Fruit fly (Drosophila melanogaster) whole organism, embryonic: ENCODE results near the gene Sap30.

Experiments
- ATbp ChIP-seq: fragments of 200-800 bp; sonication (Bioruptor generic); optimal IDR thresholded peaks from 2 replicates; lab custom pipeline; 2017; ENCODE audit warnings: missing biosample characterization, mild to moderate bottlenecking, missing genetic modification characterization, missing genetic modification reagents
- CG10979 ChIP-seq: fragments of 200-800 bp; sonication (Bioruptor generic); optimal IDR thresholded peaks from 2 replicates; lab custom pipeline; 2018; ENCODE audit warnings: missing biosample characterization, mild to moderate bottlenecking, missing genetic modification characterization, moderate library complexity
- CG12219 ChIP-seq: fragments of 200-800 bp; sonication (Bioruptor generic); optimal IDR thresholded peaks from 3 replicates; lab custom pipeline; 2018; ENCODE audit warnings: missing biosample characterization, mild to moderate bottlenecking, missing genetic modification characterization
- CG12942 ChIP-seq: fragments of 200-800 bp; sonication (Bioruptor generic); optimal IDR thresholded peaks from 3 replicates; lab custom pipeline; 2016; ENCODE audit warnings: missing biosample characterization, missing genetic modification characterization
- CG14965 ChIP-seq: fragments of 200-800 bp; sonication (Bioruptor generic); optimal IDR thresholded peaks from 2 replicates; lab custom pipeline; 2016; ENCODE audit warnings: missing biosample characterization, missing genetic modification characterization, borderline replicate concordance
- CG1529 ChIP-seq: fragments of 200-800 bp; sonication (Bioruptor generic); optimal IDR thresholded peaks from 3 replicates; lab custom pipeline; 2018; ENCODE audit warnings: missing biosample characterization, missing genetic modification characterization
- CG17186 ChIP-seq: fragments of 200-800 bp; sonication (Bioruptor generic); optimal IDR thresholded peaks from 3 replicates; lab custom pipeline; 2017; ENCODE audit warnings: missing biosample characterization, missing genetic modification reagents, missing genetic modification characterization
- CG17359 ChIP-seq: fragments of 200-800 bp; sonication (Bioruptor generic); optimal IDR thresholded peaks from 3 replicates; lab custom pipeline; 2018; ENCODE audit warnings: missing biosample characterization, mild to moderate bottlenecking, missing genetic modification characterization, moderate library complexity
- CG17385 ChIP-seq: fragments of 200-800 bp; sonication (Bioruptor generic); optimal IDR thresholded peaks from 3 replicates; lab custom pipeline; 2018; ENCODE audit warnings: missing biosample characterization, mild to moderate bottlenecking, missing genetic modification characterization
- CG2199 ChIP-seq: fragments of 200-800 bp; sonication (Bioruptor generic); IDR thresholded peaks from 3 replicates; pipeline ENCODE4 v1.3.6; 2022; ENCODE audit warnings: missing biosample characterization, missing genetic modification characterization
- CG32532 ChIP-seq: fragments of 200-800 bp; sonication (Bioruptor generic); IDR thresholded peaks from 2 replicates; pipeline ENCODE4 v1.3.6; 2022; ENCODE audit warnings: missing biosample characterization, missing genetic modification characterization
- CG3281 ChIP-seq: fragments of 200-800 bp; sonication (Bioruptor generic); optimal IDR thresholded peaks from 3 replicates; lab custom pipeline; 2017; ENCODE audit warnings: missing biosample characterization, mild to moderate bottlenecking, missing genetic modification characterization
- CG3847 ChIP-seq: fragments of 200-800 bp; sonication (Bioruptor generic); IDR thresholded peaks from 2 replicates; pipeline ENCODE4 v1.3.6; 2022; ENCODE audit warnings: missing biosample characterization, missing genetic modification characterization
- CG4424 ChIP-seq: fragments of 200-800 bp; sonication (Bioruptor generic); optimal IDR thresholded peaks from 3 replicates; lab custom pipeline; 2016; ENCODE audit warnings: missing biosample characterization, missing genetic modification characterization
- CG6254 ChIP-seq: fragments of 200-800 bp; sonication (Bioruptor generic); optimal IDR thresholded peaks from 3 replicates; lab custom pipeline; 2017; ENCODE audit warnings: mild to moderate bottlenecking, missing biosample characterization, missing genetic modification reagents, missing genetic modification characterization
- CG7839 ChIP-seq: fragments of 200-800 bp; sonication (Bioruptor generic); optimal IDR thresholded peaks from 3 replicates; lab custom pipeline; 2018; ENCODE audit warnings: missing biosample characterization, mild to moderate bottlenecking, missing genetic modification characterization, moderate library complexity
- CG7987 ChIP-seq: fragments of 200-800 bp; sonication (Bioruptor generic); optimal IDR thresholded peaks from 2 replicates; lab custom pipeline; 2018; ENCODE audit warnings: missing biosample characterization, mild to moderate bottlenecking, missing genetic modification characterization, moderate library complexity
- CG8290 ChIP-seq, 3 experiments: fragments of 200-800 bp; sonication (Bioruptor generic); optimal IDR thresholded peaks; 2 replicates each; lab custom pipeline; 2016 to 2019; ENCODE audit warnings: missing biosample characterization in 3 of 3, missing genetic modification characterization in 3 of 3, mild to moderate bottlenecking in 2 of 3, moderate library complexity in 1 of 3
- CG8359 ChIP-seq: fragments of 200-800 bp; sonication (Bioruptor generic); optimal IDR thresholded peaks from 2 replicates; lab custom pipeline; 2017; ENCODE audit warnings: missing biosample characterization, mild to moderate bottlenecking, missing genetic modification characterization, borderline replicate concordance
- CG9817 ChIP-seq: fragments of 200-800 bp; sonication (Bioruptor generic); optimal IDR thresholded peaks from 2 replicates; lab custom pipeline; 2018; ENCODE audit warnings: missing biosample characterization, mild to moderate bottlenecking, missing genetic modification characterization, moderate library complexity
- CG9876 ChIP-seq: fragments of 200-800 bp; sonication (Bioruptor generic); optimal IDR thresholded peaks from 2 replicates; lab custom pipeline; 2016; ENCODE audit warnings: missing biosample characterization, missing genetic modification characterization
- CTCF ChIP-seq: fragments of 200-800 bp; sonication (Bioruptor generic); optimal IDR thresholded peaks from 2 replicates; lab custom pipeline; 2017; ENCODE audit warnings: missing biosample characterization, mild to moderate bottlenecking, missing genetic modification characterization, moderate library complexity
- D19B ChIP-seq: fragments of 200-800 bp; sonication (Bioruptor generic); optimal IDR thresholded peaks from 2 replicates; lab custom pipeline; 2017; ENCODE audit warnings: missing biosample characterization, mild to moderate bottlenecking, missing genetic modification characterization
- Dref ChIP-seq: fragments of 200-800 bp; sonication (Bioruptor generic); IDR thresholded peaks from 2 replicates; pipeline ENCODE4 v1.3.6; 2022; ENCODE audit warnings: missing biosample characterization, missing genetic modification characterization
- Ets65A ChIP-seq: fragments of 200-800 bp; sonication (Bioruptor generic); peaks from one replicate; lab custom pipeline; 2016; ENCODE audit warnings: missing biosample characterization, missing genetic modification characterization
- Med ChIP-seq: fragments of 200-800 bp; sonication (Bioruptor generic); peaks from one replicate; lab custom pipeline; 2016; ENCODE audit warnings: missing biosample characterization, missing genetic modification characterization, mild to moderate bottlenecking, inconsistent platforms, moderate library complexity
- NFAT ChIP-seq: fragments of 200-800 bp; sonication (Bioruptor generic); IDR thresholded peaks from 2 replicates; pipeline ENCODE4 v1.3.6; 2022; ENCODE audit warnings: missing biosample characterization, missing genetic modification characterization
- Rfx ChIP-seq: fragments of 200-800 bp; sonication (Bioruptor generic); IDR thresholded peaks from 2 replicates; pipeline ENCODE4 v1.3.6; 2022; ENCODE audit warnings: missing biosample characterization, missing genetic modification characterization
- Vsx1 ChIP-seq: fragments of 200-800 bp; sonication (Bioruptor generic); optimal IDR thresholded peaks from 2 replicates; lab custom pipeline; 2017; ENCODE audit warnings: missing biosample characterization, mild to moderate bottlenecking, missing genetic modification characterization, missing genetic modification reagents
- Xrp1 ChIP-seq: fragments of 200-800 bp; sonication (Bioruptor generic); IDR thresholded peaks from 2 replicates; pipeline ENCODE4 v1.3.6; 2022; ENCODE audit warnings: missing biosample characterization, missing genetic modification characterization
- ase ChIP-seq: fragments of 200-800 bp; sonication (Bioruptor generic); IDR thresholded peaks from 3 replicates; pipeline ENCODE4 v1.3.6; 2022; ENCODE audit warnings: missing biosample characterization, missing genetic modification characterization
- cato ChIP-seq: fragments of 200-800 bp; sonication (Bioruptor generic); optimal IDR thresholded peaks from 2 replicates; lab custom pipeline; 2016; ENCODE audit warnings: missing biosample characterization, missing genetic modification characterization, borderline replicate concordance
- chm ChIP-seq: fragments of 200-800 bp; sonication (Bioruptor generic); IDR thresholded peaks from 2 replicates; pipeline ENCODE4 v1.3.6; 2022; ENCODE audit warnings: missing biosample characterization, missing genetic modification characterization
- ci ChIP-seq: fragments of 200-800 bp; sonication (Bioruptor generic); IDR thresholded peaks from 3 replicates; pipeline ENCODE4 v1.3.6; 2022; ENCODE audit warnings: missing biosample characterization, missing genetic modification characterization
- dmrt99B ChIP-seq: fragments of 200-800 bp; sonication (Bioruptor generic); optimal IDR thresholded peaks from 2 replicates; lab custom pipeline; 2018; ENCODE audit warnings: missing biosample characterization, mild to moderate bottlenecking, missing genetic modification characterization, moderate library complexity
- exex ChIP-seq: fragments of 200-800 bp; sonication (Bioruptor generic); optimal IDR thresholded peaks from 4 replicates; lab custom pipeline; 2018; ENCODE audit warnings: missing biosample characterization, mild to moderate bottlenecking, missing genetic modification characterization, moderate library complexity
- fd3F ChIP-seq: fragments of 200-800 bp; sonication (Bioruptor generic); optimal IDR thresholded peaks from 2 replicates; lab custom pipeline; 2018; ENCODE audit warnings: missing biosample characterization, mild to moderate bottlenecking, missing genetic modification characterization, moderate library complexity
- ham ChIP-seq: fragments of 200-800 bp; sonication (Bioruptor generic); IDR thresholded peaks from 2 replicates; pipeline ENCODE4 v1.3.6; 2022; ENCODE audit warnings: missing biosample characterization, missing genetic modification characterization
- hkb ChIP-seq, 2 experiments: fragments of 200-800 bp in 1 of 2; fragments of >200 bp in 1 of 2; sonication (Bioruptor generic) in 1 of 2; IDR thresholded peaks in 1 of 2; optimal IDR thresholded peaks in 1 of 2; 2 replicates each; pipeline versions ENCODE4 v1.3.6 to Lab custom; 2017 to 2022; ENCODE audit warnings: missing biosample characterization in 1 of 2, missing genetic modification characterization in 1 of 2
- ken ChIP-seq: fragments of 200-800 bp; sonication (Bioruptor generic); IDR thresholded peaks from 3 replicates; pipeline ENCODE4 v1.3.6; 2022; ENCODE audit warnings: missing biosample characterization, missing genetic modification characterization
- lov ChIP-seq, 2 experiments: fragments of 200-800 bp in 1 of 2; fragments of >200 bp in 1 of 2; sonication (Bioruptor generic) in 1 of 2; IDR thresholded peaks in 1 of 2; optimal IDR thresholded peaks in 1 of 2; 2 replicates in 1 of 2; 3 replicates in 1 of 2; pipeline versions ENCODE4 v1.3.6 to Lab custom; 2017 to 2022; ENCODE audit warnings: missing biosample characterization in 1 of 2, missing genetic modification characterization in 1 of 2
- nau ChIP-seq: fragments of 200-800 bp; sonication (Bioruptor generic); optimal IDR thresholded peaks from 3 replicates; lab custom pipeline; 2017; ENCODE audit warnings: missing biosample characterization, mild to moderate bottlenecking, missing genetic modification characterization, missing genetic modification reagents
- nmo ChIP-seq: fragments of 200-800 bp; sonication (Bioruptor generic); optimal IDR thresholded peaks from 2 replicates; lab custom pipeline; 2018; ENCODE audit warnings: missing biosample characterization, mild to moderate bottlenecking, missing genetic modification characterization, moderate library complexity
- pan ChIP-seq, 4 experiments: fragments of >200 bp in 3 of 4; fragments of 200-800 bp in 1 of 4; sonication (Bioruptor generic) in 1 of 4; optimal IDR thresholded peaks in 3 of 4; IDR thresholded peaks in 1 of 4; 2 replicates each; pipeline versions ENCODE4 v1.3.6 to Lab custom; 2017 to 2022; ENCODE audit warnings: missing biosample characterization in 2 of 4, missing genetic modification characterization in 2 of 4, mixed read lengths in 1 of 4
- schlank ChIP-seq: fragments of 200-800 bp; sonication (Bioruptor generic); optimal IDR thresholded peaks from 2 replicates; lab custom pipeline; 2018; ENCODE audit warnings: missing biosample characterization, mild to moderate bottlenecking, missing genetic modification characterization
- ssp ChIP-seq: fragments of 200-800 bp; sonication (Bioruptor generic); IDR thresholded peaks from 2 replicates; pipeline ENCODE4 v1.3.6; 2022; ENCODE audit warnings: missing biosample characterization, missing genetic modification characterization
- stwl ChIP-seq: fragments of 200-800 bp; sonication (Bioruptor generic); optimal IDR thresholded peaks from 3 replicates; lab custom pipeline; 2018; ENCODE audit warnings: missing biosample characterization, mild to moderate bottlenecking, missing genetic modification characterization, moderate library complexity
- trem ChIP-seq: fragments of 200-800 bp; optimal IDR thresholded peaks from 3 replicates; lab custom pipeline; 2019; ENCODE audit warnings: missing biosample characterization, mild to moderate bottlenecking, missing genetic modification characterization, moderate library complexity
- wor ChIP-seq: fragments of 200-800 bp; sonication (Bioruptor generic); IDR thresholded peaks from 2 replicates; pipeline ENCODE4 v1.3.6; 2022; ENCODE audit warnings: missing biosample characterization, missing genetic modification characterization

Sap30 gene

DNA sequence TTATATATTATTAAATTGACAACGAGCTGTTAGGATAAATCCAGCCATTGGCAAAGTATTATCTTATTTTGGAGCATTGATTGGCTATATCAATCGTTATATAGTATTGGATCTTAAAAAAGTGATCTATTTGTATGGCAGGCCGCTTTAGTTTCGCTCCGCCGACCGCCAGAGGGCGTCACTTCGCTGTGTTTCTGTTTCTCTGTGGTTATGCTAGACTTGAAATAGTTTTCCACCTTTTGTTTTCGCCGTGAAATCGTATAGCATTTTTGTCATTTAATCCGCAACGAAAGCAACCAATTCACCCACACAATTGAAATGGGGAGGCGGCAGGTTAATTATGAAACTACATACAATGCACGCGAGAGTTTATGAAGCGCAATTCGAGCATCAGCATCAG lies 40.3 kb upstream of the Sap30 start:
- TF ChIP-seq CG6254 (GFP tag; lab: Kevin White, UChicago) (peak; percentile 34), CG32532 (GFP tag; lab: Robert Waterston, UW) (peak; percentile 26; the same call in 1 of the 2 replicates), Xrp1 (GFP tag; lab: Robert Waterston, UW) (0 out of 2 replicates have a peak, but pooled peaks have one; percentile 14), Dref (GFP tag; lab: Robert Waterston, UW) (no peak), CTCF (GFP tag; lab: Kevin White, UChicago) (peak; percentile 90), CG3281 (no peak), CG12219 (GFP tag; lab: Kevin White, UChicago) (peak; percentile 8), CG17186 (GFP tag; lab: Kevin White, UChicago) (no peak), exex (tag; lab: Kevin White, UChicago) (no peak), CG12942 (no peak), Vsx1 (GFP tag; lab: Kevin White, UChicago) (no peak), CG2199 (GFP tag; lab: Robert Waterston, UW) (peak; percentile 92), cato (GFP tag; lab: Kevin White, UChicago) (no peak), wor (GFP tag; lab: Robert Waterston, UW) (no peak), CG8290 (GFP tag; optimal IDR thresholded peaks at IDR 0.05; lab: Kevin White, UChicago) (peak; percentile 71), CG8290 (tag; optimal IDR thresholded peaks at IDR 0.05; lab: Kevin White, UChicago) (no peak), NFAT (no peak), lov (optimal IDR thresholded peaks at IDR 0.05; lab: Kevin White, UChicago) (no peak), lov (GFP tag; IDR thresholded peaks at IDR 0.05; lab: Robert Waterston, UW) (0 out of 3 replicates have a peak, but pooled peaks have one; percentile 42), ase (GFP tag; lab: Robert Waterston, UW) (no peak), Rfx (GFP tag; lab: Robert Waterston, UW) (no peak), ATbp (GFP tag; lab: Kevin White, UChicago) (peak; percentile 0), CG3847 (GFP tag; lab: Robert Waterston, UW) (no peak), CG14965 (GFP tag; lab: Kevin White, UChicago) (peak; percentile 93), ssp (no peak), D19B (GFP tag; lab: Kevin White, UChicago) (no peak), CG7987 (GFP tag; lab: Kevin White, UChicago) (no peak), CG7839 (tag; lab: Kevin White, UChicago) (no peak), hkb (optimal IDR thresholded peaks at IDR 0.05; lab: Kevin White, UChicago) (no peak), hkb (GFP tag; IDR thresholded peaks at IDR 0.05; lab: Robert Waterston, UW) (0 out of 2 replicates have a peak, but pooled peaks have one; percentile 25), nmo (GFP tag; lab: Kevin White, UChicago) (no peak), CG17385 (GFP tag; lab: Kevin White, UChicago) (peak; percentile 27), ci (GFP tag; lab: Robert Waterston, UW) (peak; percentile 64; the same call in 1 of the 3 replicates), CG9817 (tag; lab: Kevin White, UChicago) (no peak), pan (optimal IDR thresholded peaks at IDR 0.05; lab: Kevin White, UChicago) (no peak), pan (GFP tag; optimal IDR thresholded peaks at IDR 0.05 in 1 of 2, IDR thresholded peaks at IDR 0.05 in 1 of 2) (peak in 1 of 2 experiments; percentile 13), CG9876 (GFP tag; lab: Kevin White, UChicago) (no peak), CG10979 (tag; lab: Kevin White, UChicago) (peak; percentile 27), chm (GFP tag; lab: Robert Waterston, UW) (0 out of 2 replicates have a peak, but pooled peaks have one; percentile 14), schlank (tag; lab: Kevin White, UChicago) (no peak), dmrt99B (tag; lab: Kevin White, UChicago) (peak; percentile 30), nau (no peak), fd3F (GFP tag; lab: Kevin White, UChicago) (no peak), stwl (peak; percentile 8), CG8359 (GFP tag; lab: Kevin White, UChicago) (peak; percentile 8), ham (GFP tag; lab: Robert Waterston, UW) (no peak), ken (GFP tag; lab: Robert Waterston, UW) (no peak), Med (peak; percentile 72), CG4424 (GFP tag; lab: Kevin White, UChicago) (peak; percentile 34), CG17359 (tag; lab: Kevin White, UChicago) (peak; percentile 11), CG1529 (GFP tag; lab: Kevin White, UChicago) (peak; percentile 13), trem (tag; lab: Kevin White, UChicago) (peak; percentile 69), Ets65A (GFP tag; lab: Kevin White, UChicago) (peak; percentile 3)
